Fruit fly (Drosophila melanogaster) whole organism, prepupa: ENCODE measurements around the gene CG3652.

Experiments
- CG10631 ChIP-seq: fragments of 200-800 bp; sonication (Bioruptor generic); optimal IDR thresholded peaks from 2 replicates; lab custom pipeline; 2016; ENCODE audit warnings: missing biosample characterization, missing genetic modification characterization
- CG15336 ChIP-seq: fragments of 200-800 bp; sonication (Bioruptor generic); IDR thresholded peaks from 2 replicates; pipeline ENCODE4 v1.3.6; 2022; ENCODE audit warnings: missing biosample characterization, missing genetic modification characterization
- CG6792 ChIP-seq: fragments of 200-800 bp; sonication (Bioruptor generic); optimal IDR thresholded peaks from 3 replicates; lab custom pipeline; 2016; ENCODE audit warnings: missing biosample characterization, missing genetic modification characterization
- CG9139 ChIP-seq: fragments of 200-800 bp; sonication (Bioruptor generic); optimal IDR thresholded peaks from 3 replicates; lab custom pipeline; 2017; ENCODE audit warnings: missing biosample characterization, mild to moderate bottlenecking, missing genetic modification characterization
- Sox102F ChIP-seq: fragments of 200-800 bp; sonication (Bioruptor generic); optimal IDR thresholded peaks from 2 replicates; lab custom pipeline; 2016; ENCODE audit warnings: missing biosample characterization, mild to moderate bottlenecking, missing genetic modification characterization
- dac ChIP-seq: fragments of 200-800 bp; sonication (Bioruptor generic); optimal IDR thresholded peaks from 2 replicates; lab custom pipeline; 2017; ENCODE audit warnings: missing biosample characterization, mild to moderate bottlenecking, missing genetic modification characterization
- esn ChIP-seq: fragments of 200-800 bp; sonication (Bioruptor generic); optimal IDR thresholded peaks from 2 replicates; lab custom pipeline; 2016; ENCODE audit warnings: missing biosample characterization, mild to moderate bottlenecking, missing genetic modification characterization, moderate library complexity

dm6 chr2L:4363707-4364270, 29.9 kb downstream of the CG3652 start:
- no peak for TF ChIP-seq CG15336 (GFP tag; lab: Robert Waterston, UW)
- no peak for TF ChIP-seq CG10631 (GFP tag; lab: Kevin White, UChicago)
- no peak for TF ChIP-seq dac (GFP tag; lab: Kevin White, UChicago)
- no peak for TF ChIP-seq esn (GFP tag; lab: Kevin White, UChicago)
- no peak for TF ChIP-seq CG9139 (GFP tag; lab: Kevin White, UChicago)
- no peak for TF ChIP-seq Sox102F (GFP tag; lab: Kevin White, UChicago)
- TF ChIP-seq CG6792, result no peak
